Fruit fly (Drosophila melanogaster): Measurements from ENCODE around the gene JhI-21.

Gene JhI-21

DNA sequence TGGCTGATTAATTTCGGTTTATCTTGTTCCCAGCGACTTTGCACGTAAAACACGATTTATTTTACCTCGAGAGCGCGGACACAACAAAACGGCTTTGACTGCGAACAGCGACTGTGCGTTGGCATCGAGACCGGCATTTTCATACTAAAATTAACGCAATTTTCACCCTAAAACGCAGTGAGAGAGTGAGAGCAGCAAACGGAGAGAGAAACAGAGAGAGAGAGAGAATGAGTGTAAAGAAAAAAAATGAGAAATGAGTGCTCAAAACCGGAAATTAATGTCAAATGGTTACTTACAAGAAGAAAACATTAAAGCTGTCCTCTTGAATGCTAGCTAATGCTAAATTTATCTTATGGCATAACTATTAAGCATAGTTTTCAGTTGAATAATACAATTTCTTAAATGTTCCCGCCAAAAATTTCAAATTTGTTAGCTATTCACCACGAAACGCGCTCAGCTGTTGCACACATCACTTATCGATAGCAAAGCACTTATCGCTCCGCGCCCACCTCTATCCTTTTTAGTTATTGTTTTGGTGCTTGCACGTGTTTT, at the start of gene JhI-21, which contains the start of the genes RpL7-like and CG34164 (continued):
- no peak for TF ChIP-seq CG17568 (GFP tag; optimal IDR thresholded peaks at IDR 0.05)
- TF ChIP-seq ttk (GFP tag; IDR thresholded peaks at IDR 0.05), result peak; percentile 58; the same call in 1 of the 2 replicates
- no peak for TF ChIP-seq oc (tag; optimal IDR thresholded peaks at IDR 0.05)
- no peak for TF ChIP-seq CG8089 (GFP tag; optimal IDR thresholded peaks at IDR 0.05)
- TF ChIP-seq ind (GFP tag; optimal IDR thresholded peaks at IDR 0.05), result no peak
- no peak for TF ChIP-seq CG1233 (GFP tag; optimal IDR thresholded peaks at IDR 0.05)
- TF ChIP-seq CG4424 (GFP tag; optimal IDR thresholded peaks at IDR 0.05), result peak; percentile 38
- TF ChIP-seq Trl (optimal IDR thresholded peaks at IDR 0.05), result peak; percentile 96 to 99
- peak; percentile 62 for TF ChIP-seq Trl (GFP tag; optimal IDR thresholded peaks at IDR 0.05)
- TF ChIP-seq CG4617 (GFP tag; optimal IDR thresholded peaks at IDR 0.05; ENCODE audit: borderline replicate concordance), result peak; percentile 30
- peak; percentile 73; the same call in 2 of the 3 replicates for TF ChIP-seq z (GFP tag; IDR thresholded peaks at IDR 0.05)
- no peak for TF ChIP-seq Atf3 (GFP tag; optimal IDR thresholded peaks at IDR 0.05)
- TF ChIP-seq CG7786 (GFP tag; optimal IDR thresholded peaks at IDR 0.05), result no peak
- no peak for TF ChIP-seq twi (tag; optimal IDR thresholded peaks at IDR 0.05)
- no peak for TF ChIP-seq CG2889 (GFP tag; IDR thresholded peaks at IDR 0.05)
- TF ChIP-seq lilli (GFP tag; optimal IDR thresholded peaks at IDR 0.05), result no peak
- TF ChIP-seq sqz (GFP tag; optimal IDR thresholded peaks at IDR 0.05), result peak; percentile 94
- no peak for TF ChIP-seq br (optimal IDR thresholded peaks at IDR 0.05)
- peak; percentile 74 for TF ChIP-seq Bgb (GFP tag; IDR thresholded peaks at IDR 0.05; ENCODE audit: partially characterized antibody)
- TF ChIP-seq Kr (GFP tag; optimal IDR thresholded peaks at IDR 0.05), result no peak
- TF ChIP-seq mld (GFP tag; IDR thresholded peaks at IDR 0.05; ENCODE audit: partially characterized antibody), result no peak
- TF ChIP-seq Opbp (GFP tag; IDR thresholded peaks at IDR 0.05; ENCODE audit: partially characterized antibody), result peak; percentile 64; the same call in 1 of the 3 replicates
- TF ChIP-seq CG10267 (tag; optimal IDR thresholded peaks at IDR 0.05), result peak; percentile 65
- TF ChIP-seq hb (GFP tag; IDR thresholded peaks at IDR 0.05; ENCODE audit: partially characterized antibody), result no peak
- no peak for TF ChIP-seq CG7745 (tag; optimal IDR thresholded peaks at IDR 0.05)
- TF ChIP-seq CG6689 (GFP tag; IDR thresholded peaks at IDR 0.05), result no peak
- TF ChIP-seq Hr39 (optimal IDR thresholded peaks at IDR 0.05), result no peak
- no peak for TF ChIP-seq CG3726 (GFP tag; IDR thresholded peaks at IDR 0.05)
- TF ChIP-seq ken (GFP tag; IDR thresholded peaks at IDR 0.05), result no peak
- peak; percentile 19; the same call in 1 of the 2 replicates for TF ChIP-seq E2f1 (GFP tag; IDR thresholded peaks at IDR 0.05)
- TF ChIP-seq CG10979 (tag; optimal IDR thresholded peaks at IDR 0.05), result no peak
- TF ChIP-seq CG8290 (GFP tag; optimal IDR thresholded peaks at IDR 0.05), result no peak
- TF ChIP-seq CG8290 (tag; optimal IDR thresholded peaks at IDR 0.05), result no peak
- TF ChIP-seq crol (GFP tag; IDR thresholded peaks at IDR 0.05), result no peak
- TF ChIP-seq al (GFP tag; IDR thresholded peaks at IDR 0.05), result no peak
- no peak for TF ChIP-seq org-1 (GFP tag; optimal IDR thresholded peaks at IDR 0.05)
- TF ChIP-seq hbn (GFP tag; IDR thresholded peaks at IDR 0.05; ENCODE audit: partially characterized antibody), result no peak; the same call in 1 of the 2 replicates
- no peak for TF ChIP-seq CG10321 (GFP tag; IDR thresholded peaks at IDR 0.05)
- TF ChIP-seq CG9817 (tag; optimal IDR thresholded peaks at IDR 0.05), result no peak
- TF ChIP-seq pfk (GFP tag; optimal IDR thresholded peaks at IDR 0.05), result no peak
- no peak for TF ChIP-seq cato (GFP tag; optimal IDR thresholded peaks at IDR 0.05; ENCODE audit: borderline replicate concordance)
- no peak for TF ChIP-seq CG12236 (GFP tag; optimal IDR thresholded peaks at IDR 0.05)
- no peak for TF ChIP-seq Doc2 (GFP tag; IDR thresholded peaks at IDR 0.05)
- no peak for TF ChIP-seq CG18619 (GFP tag; optimal IDR thresholded peaks at IDR 0.05)
- no peak for TF ChIP-seq BtbVII (GFP tag; optimal IDR thresholded peaks at IDR 0.05)
- TF ChIP-seq CG16815 (GFP tag; optimal IDR thresholded peaks at IDR 0.05), result no peak
- TF ChIP-seq HLH4C (GFP tag; IDR thresholded peaks at IDR 0.05; ENCODE audit: partially characterized antibody), result peak; percentile 61; the same call in 2 of the 3 replicates
- no peak for TF ChIP-seq pan (optimal IDR thresholded peaks at IDR 0.05)
- TF ChIP-seq pan (GFP tag; optimal IDR thresholded peaks at IDR 0.05 in 1 of 2, IDR thresholded peaks at IDR 0.05 in 1 of 2), result no peak
- TF ChIP-seq slp2 (GFP tag; optimal IDR thresholded peaks at IDR 0.05), result no peak
- TF ChIP-seq CG17361 (GFP tag; IDR thresholded peaks at IDR 0.05), result peak; percentile 31; the same call in 1 of the 3 replicates
- no peak for TF ChIP-seq CG4282 (GFP tag; optimal IDR thresholded peaks at IDR 0.05)
